Worm (Caenorhabditis elegans) whole organism, L1 larva: ENCODE data around the gene alg-4.

ENCODE experiments used
- C04F5.9 ChIP-seq: sonication (generic microtip); optimal IDR thresholded peaks from 2 replicates; lab custom pipeline; 2016; ENCODE audit warnings: missing genetic modification characterization, missing compliant biosample characterization
- Y116A8C.19 ChIP-seq: sonication (generic microtip); optimal IDR thresholded peaks from 2 replicates; lab custom pipeline; 2016; ENCODE audit warnings: missing compliant biosample characterization, missing genetic modification characterization, borderline replicate concordance
- aha-1 ChIP-seq: fragments of 150-350 bp; optimal IDR thresholded peaks from 2 replicates; lab custom pipeline; 2014; ENCODE audit warnings: missing biosample characterization, missing genetic modification characterization
- alr-1 ChIP-seq: fragments of 200-800 bp; sonication (Bioruptor generic); optimal IDR thresholded peaks from 2 replicates; lab custom pipeline; 2018; ENCODE audit warnings: borderline replicate concordance, mild to moderate bottlenecking, missing genetic modification characterization, missing compliant biosample characterization
- ama-1 ChIP-seq: fragments of 150-350 bp; optimal IDR thresholded peaks from 2 replicates; lab custom pipeline; 2014
- blmp-1 ChIP-seq: fragments of 150-350 bp; optimal IDR thresholded peaks from 2 replicates; lab custom pipeline; 2014; ENCODE audit warnings: missing biosample characterization, missing genetic modification characterization
- ceh-63 ChIP-seq: fragments of 200-800 bp; sonication (Bioruptor generic); optimal IDR thresholded peaks from 2 replicates; lab custom pipeline; 2018; ENCODE audit warnings: mild to moderate bottlenecking, missing genetic modification characterization, missing compliant biosample characterization
- ceh-8 ChIP-seq: fragments of 200-800 bp; sonication (Bioruptor generic); optimal IDR thresholded peaks from 2 replicates; lab custom pipeline; 2018; ENCODE audit warnings: mild to moderate bottlenecking, missing genetic modification characterization, moderate library complexity, missing compliant biosample characterization
- ceh-88 ChIP-seq: fragments of 200-800 bp; sonication (Bioruptor generic); IDR thresholded peaks from 2 replicates; pipeline ENCODE4 v1.3.6; 2022; ENCODE audit warnings: missing genetic modification characterization, missing compliant biosample characterization
- ceh-90 ChIP-seq: sonication (generic microtip); optimal IDR thresholded peaks from 2 replicates; lab custom pipeline; 2016; ENCODE audit warnings: missing genetic modification characterization, missing compliant biosample characterization
- ces-1 ChIP-seq: fragments of 150-350 bp; optimal IDR thresholded peaks from 2 replicates; lab custom pipeline; 2014; ENCODE audit warnings: missing biosample characterization, missing genetic modification reagents, missing genetic modification characterization
- dpl-1 ChIP-seq, 3 experiments: fragments of 150-350 bp in 2 of 3; sonication (generic microtip) in 1 of 3; optimal IDR thresholded peaks; 2 replicates each; lab custom pipeline; 2014 to 2017; ENCODE audit warnings: missing biosample characterization in 3 of 3, missing genetic modification characterization in 3 of 3, missing genetic modification reagents in 3 of 3
- dsc-1 ChIP-seq: sonication (generic microtip); optimal IDR thresholded peaks from 2 replicates; lab custom pipeline; 2016; ENCODE audit warnings: mild to moderate bottlenecking, missing genetic modification characterization, missing compliant biosample characterization
- efl-1 ChIP-seq, 4 experiments: fragments of 150-350 bp; optimal IDR thresholded peaks in 3 of 4; peaks in 1 of 4; 1 replicate in 1 of 4; 2 replicates in 3 of 4; lab custom pipeline; 2014; ENCODE audit warnings: missing biosample characterization in 2 of 4, missing genetic modification characterization in 2 of 4, missing genetic modification reagents in 2 of 4
- efl-3 ChIP-seq: fragments of 200-800 bp; sonication (Bioruptor generic); optimal IDR thresholded peaks from 2 replicates; lab custom pipeline; 2018; ENCODE audit warnings: mild to moderate bottlenecking, missing genetic modification characterization, missing compliant biosample characterization
- egl-13 ChIP-seq: sonication (generic microtip); optimal IDR thresholded peaks from 2 replicates; lab custom pipeline; 2016; ENCODE audit warnings: missing genotype, missing genetic modification reagents, missing genetic modification characterization, missing compliant biosample characterization
- elt-2 ChIP-seq: sonication (generic microtip); optimal IDR thresholded peaks from 2 replicates; lab custom pipeline; 2016; ENCODE audit warnings: missing genetic modification characterization, mild to moderate bottlenecking, inconsistent platforms, missing compliant biosample characterization, missing genetic modification reagents
- elt-3 ChIP-seq, 6 experiments: fragments of 150-350 bp in 1 of 6; sonication (generic microtip); optimal IDR thresholded peaks; 2 replicates each; lab custom pipeline; 2017 to 2018; ENCODE audit warnings: missing biosample characterization in 6 of 6, missing genetic modification characterization in 6 of 6, inconsistent platforms in 1 of 6
- ets-5 ChIP-seq: fragments of 200-800 bp; sonication (Bioruptor generic); IDR thresholded peaks from 2 replicates; pipeline ENCODE4 v1.3.6; 2022; ENCODE audit warnings: missing genetic modification characterization, missing compliant biosample characterization
- fkh-10 ChIP-seq: sonication (generic microtip); optimal IDR thresholded peaks from 2 replicates; lab custom pipeline; 2017; ENCODE audit warnings: missing biosample characterization, missing genetic modification reagents, missing genetic modification characterization
- fkh-4 ChIP-seq: sonication (generic microtip); optimal IDR thresholded peaks from 2 replicates; lab custom pipeline; 2016; ENCODE audit warnings: missing compliant biosample characterization, missing genetic modification characterization, borderline replicate concordance
- fos-1 ChIP-seq: fragments of 150-350 bp; optimal IDR thresholded peaks from 2 replicates; lab custom pipeline; 2014; ENCODE audit warnings: missing biosample characterization, missing genetic modification characterization
- hlh-17 ChIP-seq: fragments of 200-800 bp; sonication (Bioruptor generic); optimal IDR thresholded peaks from 2 replicates; lab custom pipeline; 2018; ENCODE audit warnings: missing genetic modification characterization, mild to moderate bottlenecking, missing compliant biosample characterization, moderate library complexity, borderline replicate concordance
- irx-1 ChIP-seq: sonication (generic microtip); optimal IDR thresholded peaks from 2 replicates; lab custom pipeline; 2016; ENCODE audit warnings: missing genetic modification characterization, missing compliant biosample characterization
- isw-1 ChIP-seq: fragments of 200-800 bp; sonication (Bioruptor generic); IDR thresholded peaks from 2 replicates; pipeline ENCODE4 v1.3.6; 2022; ENCODE audit warnings: missing genetic modification characterization, missing compliant biosample characterization
- lin-13 ChIP-seq: fragments of 150-350 bp; optimal IDR thresholded peaks from 2 replicates; lab custom pipeline; 2014; ENCODE audit warnings: missing biosample characterization, missing genetic modification reagents, missing genetic modification characterization
- lin-14 ChIP-seq: fragments of 200-800 bp; sonication (Bioruptor generic); optimal IDR thresholded peaks from 2 replicates; lab custom pipeline; 2018; ENCODE audit warnings: mild to moderate bottlenecking, missing genetic modification characterization, moderate library complexity, missing compliant biosample characterization
- lin-15B ChIP-seq: fragments of 150-350 bp; sonication (generic microtip); optimal IDR thresholded peaks from 3 replicates; lab custom pipeline; 2014; ENCODE audit warnings: missing biosample characterization, missing genetic modification characterization
- lsy-2 ChIP-seq, 2 experiments: fragments of 150-350 bp; optimal IDR thresholded peaks; 2 replicates each; lab custom pipeline; 2014; ENCODE audit warnings: missing biosample characterization in 2 of 2, missing genetic modification characterization in 2 of 2
- nhr-11 ChIP-seq: fragments of 150-350 bp; optimal IDR thresholded peaks from 2 replicates; lab custom pipeline; 2014; ENCODE audit warnings: missing biosample characterization, missing genetic modification characterization
- nhr-12 ChIP-seq: sonication (generic microtip); optimal IDR thresholded peaks from 2 replicates; lab custom pipeline; 2017; ENCODE audit warnings: missing biosample characterization, missing genetic modification characterization
- nhr-19 ChIP-seq: fragments of 200-800 bp; sonication (Bioruptor generic); conservative IDR thresholded peaks from 2 replicates; pipeline ENCODE4 v1.3.6; 2022; ENCODE audit warnings: missing genetic modification characterization, missing compliant biosample characterization
- nhr-28 ChIP-seq: fragments of 150-350 bp; optimal IDR thresholded peaks from 2 replicates; lab custom pipeline; 2014; ENCODE audit warnings: missing biosample characterization, missing genetic modification characterization
- nhr-71 ChIP-seq: sonication (generic microtip); optimal IDR thresholded peaks from 2 replicates; lab custom pipeline; 2016; ENCODE audit warnings: mild to moderate bottlenecking, missing genetic modification characterization, moderate library complexity, missing compliant biosample characterization
- nhr-84 ChIP-seq: sonication (generic microtip); optimal IDR thresholded peaks from 2 replicates; lab custom pipeline; 2017; ENCODE audit warnings: missing biosample characterization, missing genetic modification characterization
- nhr-90 ChIP-seq: sonication (generic microtip); optimal IDR thresholded peaks from 2 replicates; lab custom pipeline; 2016; ENCODE audit warnings: mild to moderate bottlenecking, missing genetic modification characterization, missing compliant biosample characterization; ENCODE audit not compliant: poor library complexity
- pax-3 ChIP-seq: fragments of 200-800 bp; sonication (Bioruptor generic); optimal IDR thresholded peaks from 2 replicates; lab custom pipeline; 2018; ENCODE audit warnings: mild to moderate bottlenecking, missing genetic modification characterization, moderate library complexity, missing compliant biosample characterization
- pqm-1 ChIP-seq: sonication (generic microtip); optimal IDR thresholded peaks from 3 replicates; lab custom pipeline; 2017; ENCODE audit warnings: missing biosample characterization, missing genetic modification characterization
- rnt-1 ChIP-seq: sonication (generic microtip); optimal IDR thresholded peaks from 2 replicates; lab custom pipeline; 2016; ENCODE audit warnings: mild to moderate bottlenecking, missing genetic modification characterization, moderate library complexity, missing compliant biosample characterization
- snpc-4 ChIP-seq: fragments of 150-350 bp; optimal IDR thresholded peaks from 2 replicates; lab custom pipeline; 2014; ENCODE audit warnings: missing biosample characterization, missing genetic modification characterization
- snu-23 ChIP-seq: sonication (generic microtip); optimal IDR thresholded peaks from 2 replicates; lab custom pipeline; 2016; ENCODE audit warnings: missing genetic modification characterization, missing compliant biosample characterization
- sox-4 ChIP-seq: sonication (generic microtip); optimal IDR thresholded peaks from 2 replicates; lab custom pipeline; 2016; ENCODE audit warnings: missing genetic modification characterization, missing compliant biosample characterization
- sptf-1 ChIP-seq: fragments of 150-350 bp; optimal IDR thresholded peaks from 2 replicates; lab custom pipeline; 2014; ENCODE audit warnings: missing biosample characterization, missing genetic modification characterization
- swsn-7 ChIP-seq: sonication (generic microtip); optimal IDR thresholded peaks from 2 replicates; lab custom pipeline; 2016; ENCODE audit warnings: missing genetic modification characterization, missing compliant biosample characterization
- tbx-2 ChIP-seq: sonication (generic microtip); optimal IDR thresholded peaks from 2 replicates; lab custom pipeline; 2016; ENCODE audit warnings: missing genetic modification characterization, missing compliant biosample characterization
- unc-130 ChIP-seq: fragments of 150-350 bp; optimal IDR thresholded peaks from 2 replicates; lab custom pipeline; 2017; ENCODE audit warnings: missing biosample characterization, missing genetic modification characterization, inconsistent platforms
- unc-62 ChIP-seq: fragments of 150-350 bp; optimal IDR thresholded peaks from 2 replicates; lab custom pipeline; 2014; ENCODE audit warnings: missing biosample characterization, missing genetic modification reagents, missing genetic modification characterization
- unc-86 ChIP-seq: sonication (generic microtip); optimal IDR thresholded peaks from 2 replicates; lab custom pipeline; 2016; ENCODE audit warnings: missing genetic modification characterization, missing compliant biosample characterization
- zip-4 ChIP-seq: fragments of 200-800 bp; sonication (Bioruptor generic); optimal IDR thresholded peaks from 2 replicates; lab custom pipeline; 2018; ENCODE audit warnings: mild to moderate bottlenecking, missing genetic modification characterization, moderate library complexity, missing compliant biosample characterization
- ztf-11 ChIP-seq, 2 experiments: sonication (generic microtip); optimal IDR thresholded peaks; 2 replicates each; lab custom pipeline; 2016 to 2017; ENCODE audit warnings: missing genetic modification characterization in 2 of 2, missing biosample characterization in 1 of 2, missing compliant biosample characterization in 1 of 2
- ztf-4 ChIP-seq: fragments of 150-350 bp; optimal IDR thresholded peaks from 2 replicates; lab custom pipeline; 2014; ENCODE audit warnings: missing biosample characterization, missing genetic modification characterization

Gene alg-4

DNA sequence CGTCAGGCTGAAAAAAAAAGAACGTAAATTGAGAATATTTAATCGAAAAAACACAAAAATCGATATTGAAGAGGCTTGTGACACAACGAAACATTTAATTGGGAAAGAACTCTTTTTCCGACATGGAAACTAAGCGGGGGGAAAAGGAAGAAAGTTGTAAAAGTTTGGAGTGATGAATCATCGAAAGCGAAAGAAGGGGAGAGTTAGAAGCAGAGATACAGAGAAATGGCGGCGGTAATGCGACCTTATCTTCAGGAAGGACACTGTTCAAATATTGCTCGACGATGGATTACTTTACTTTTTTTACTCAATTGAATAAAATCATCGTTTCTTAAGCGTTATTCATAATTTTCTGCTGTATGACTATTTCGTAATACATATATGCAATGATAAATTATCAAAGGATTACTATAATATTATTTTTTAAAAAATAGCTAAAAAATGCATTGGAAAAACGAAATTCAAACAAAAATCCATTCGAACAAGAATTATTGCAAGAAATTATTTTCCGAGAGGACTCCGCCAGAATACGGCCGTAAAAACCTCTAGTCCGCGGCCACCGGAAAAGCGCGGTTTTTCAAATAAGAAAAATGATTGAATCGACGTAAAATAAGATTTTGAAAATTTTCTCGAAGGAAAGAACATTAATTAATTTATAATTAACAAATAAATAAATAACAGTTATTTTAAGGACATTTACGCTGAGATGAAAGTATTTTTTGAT lies 23.3 kb downstream of the alg-4 start, which contains the start of gene dhhc-4 (continued):
- TF ChIP-seq ceh-8 (GFP tag; lab: Kevin White, UChicago) (peak; percentile 87), ztf-4 (tag; lab: Kevin White, UChicago) (no peak), ceh-88 (GFP tag; lab: Robert Waterston, UW) (peak; percentile 78), ets-5 (no peak), fkh-4 (tag; lab: Kevin White, UChicago) (peak; percentile 97), zip-4 (GFP tag; lab: Kevin White, UChicago) (peak; percentile 84), unc-130 (tag; lab: Kevin White, UChicago) (peak; percentile 28), unc-86 (peak; percentile 83), aha-1 (tag; lab: Kevin White, UChicago) (no peak), fos-1 (tag; lab: Kevin White, UChicago) (no peak), blmp-1 (tag; lab: Kevin White, UChicago) (peak; percentile 89), ama-1 (lab: Kevin White, UChicago) (no peak), pqm-1 (tag; lab: Kevin White, UChicago) (no peak), elt-2 (tag; lab: Kevin White, UChicago) (peak; percentile 72), lin-15B (tag; lab: Kevin White, UChicago) (peak; percentile 37), lin-13 (GFP tag; lab: Kevin White, UChicago) (no peak), nhr-90 (tag; lab: Kevin White, UChicago) (peak; percentile 96), ceh-90 (tag; lab: Kevin White, UChicago) (peak; percentile 97), alr-1 (tag; lab: Kevin White, UChicago) (no peak), irx-1 (tag; lab: Kevin White, UChicago) (peak; percentile 95), ceh-63 (GFP tag; lab: Kevin White, UChicago) (no peak), nhr-71 (peak; percentile 94), fkh-10 (GFP tag; lab: Kevin White, UChicago) (no peak), elt-3 (tag; optimal IDR thresholded peaks at IDR 0.05; lab: Kevin White, UChicago) (no peak), nhr-11 (tag; lab: Kevin White, UChicago) (no peak), nhr-12 (no peak), egl-13 (peak; percentile 95), tbx-2 (peak; percentile 94), pax-3 (tag; lab: Kevin White, UChicago) (peak; percentile 95), isw-1 (GFP tag; lab: Robert Waterston, UW) (peak; percentile 82), unc-62 (no peak), sox-4 (tag; lab: Kevin White, UChicago) (peak; percentile 91), snu-23 (GFP tag; lab: Kevin White, UChicago) (peak; percentile 77), hlh-17 (peak; percentile 78), efl-1 (optimal IDR thresholded peaks at IDR 0.05; lab: Kevin White, UChicago) (peak; percentile 88 to 94), efl-1 (GFP tag; optimal IDR thresholded peaks at IDR 0.05 in 1 of 2; lab: Kevin White, UChicago) (peak; percentile 93 to 99), ztf-11 (tag; optimal IDR thresholded peaks at IDR 0.05; lab: Kevin White, UChicago) (peak in 1 of 2 experiments; percentile 96), nhr-84 (no peak), Y116A8C.19 (tag; lab: Kevin White, UChicago) (peak; percentile 73), lsy-2 (tag; optimal IDR thresholded peaks at IDR 0.05; lab: Kevin White, UChicago) (peak; percentile 74 to 87), dpl-1 (GFP tag; optimal IDR thresholded peaks at IDR 0.05; lab: Kevin White, UChicago) (peak; percentile 88 to 93 (median 91)), C04F5.9 (tag; lab: Kevin White, UChicago) (peak; percentile 84), ces-1 (GFP tag; lab: Kevin White, UChicago) (no peak), nhr-19 (GFP tag; lab: Robert Waterston, UW) (peak; percentile 90), efl-3 (GFP tag; lab: Kevin White, UChicago) (peak; percentile 80), swsn-7 (tag; lab: Kevin White, UChicago) (peak; percentile 89), sptf-1 (tag; lab: Kevin White, UChicago) (no peak), snpc-4 (tag; lab: Kevin White, UChicago) (peak; percentile 28), lin-14 (GFP tag; lab: Kevin White, UChicago) (peak; percentile 84), dsc-1 (tag; lab: Kevin White, UChicago) (peak; percentile 94), nhr-28 (tag; lab: Kevin White, UChicago) (no peak), rnt-1 (peak; percentile 99)
